Worm (Caenorhabditis elegans): ENCODE data around the gene kin-15.

DNA sequence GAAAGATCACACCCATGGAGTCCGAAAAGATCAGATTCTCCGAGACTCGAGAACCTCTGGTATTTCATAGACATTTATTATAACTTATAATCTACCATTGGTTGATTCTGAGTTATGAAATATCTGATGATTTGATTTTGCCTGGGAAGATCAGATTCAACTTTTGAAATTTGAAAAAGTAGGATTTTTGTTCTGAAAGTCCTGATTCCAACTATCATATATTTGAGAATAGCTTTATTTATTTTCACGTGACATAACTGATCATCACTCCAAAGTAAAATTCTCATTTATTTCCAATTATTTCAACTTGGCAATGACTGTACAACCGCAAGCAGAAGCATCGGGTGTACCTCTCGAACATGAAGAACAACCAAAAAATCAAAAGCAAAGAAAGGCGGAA lies 33.8 kb downstream of the kin-15 start, which contains the start of gene Y51B9A.7:
- TF ChIP-seq nhr-11 (tag; optimal IDR thresholded peaks at IDR 0.05) (no peak), nhr-12 (tag; optimal IDR thresholded peaks at IDR 0.05) (no peak), nhr-237 (tag; optimal IDR thresholded peaks at IDR 0.05) (no peak), lsy-12 (tag; optimal IDR thresholded peaks at IDR 0.05) (no peak), pha-4 (tag; optimal IDR thresholded peaks at IDR 0.05) (no peak), nhr-28 (tag; optimal IDR thresholded peaks at IDR 0.05) (no peak), nhr-76 (tag; optimal IDR thresholded peaks at IDR 0.05) (no peak), fkh-10 (GFP tag; optimal IDR thresholded peaks at IDR 0.05) (no peak)

Data from whole organism, L3 larva.